Fruit fly (Drosophila melanogaster): ENCODE data around the gene CG7296.

DNA sequence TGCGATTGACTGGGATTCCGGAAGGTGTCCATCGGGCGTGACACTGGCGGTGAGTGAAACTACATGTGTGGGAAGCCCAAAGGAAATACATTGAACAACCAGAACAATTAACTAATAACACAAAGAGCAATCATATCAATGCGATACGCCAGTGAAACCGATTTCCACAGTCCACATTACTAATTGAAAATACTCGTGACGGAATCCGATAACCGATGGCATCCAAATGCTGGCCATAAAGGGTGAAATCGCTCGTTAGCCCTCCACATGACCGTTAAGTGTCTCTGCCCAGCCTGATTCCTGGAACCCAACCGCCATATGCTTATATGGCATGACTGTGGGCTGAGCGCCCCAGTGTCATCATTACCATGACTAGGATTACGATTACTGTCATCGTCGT is 48.5 kb downstream of the CG7296 start, which contains the start of gene CG7329:
- TF ChIP-seq dac (GFP tag; optimal IDR thresholded peaks at IDR 0.05) (no peak), OdsH (GFP tag; optimal IDR thresholded peaks at IDR 0.05) (no peak), fd59A (GFP tag; optimal IDR thresholded peaks at IDR 0.05) (no peak), CG1621 (tag; optimal IDR thresholded peaks at IDR 0.05) (no peak), Met (GFP tag; optimal IDR thresholded peaks at IDR 0.05) (no peak), CG6854 (GFP tag; optimal IDR thresholded peaks at IDR 0.05) (no peak), Gug (GFP tag; IDR thresholded peaks at IDR 0.05) (no peak)
